Fruit fly (Drosophila melanogaster) Kc167 (cell line): ENCODE measurements around the gene hfw.

Experiments used
- h ChIP-seq: fragments of >200 bp; optimal IDR thresholded peaks from 3 replicates; lab custom pipeline; 2018; ENCODE audit warnings: missing external identifiers
- psq ChIP-seq: fragments of >200 bp; optimal IDR thresholded peaks from 2 replicates; lab custom pipeline; 2017; ENCODE audit warnings: missing external identifiers

dm6 chrX:1695529-1696410 lies 26.4 kb downstream of the hfw start, which contains the start of gene a6:
- no peak for TF ChIP-seq psq (lab: Kevin White, UChicago)
- TF ChIP-seq h (lab: Kevin White, UChicago): no peak
